Comparison of ENCODE assay signal across 2 worm cellular contexts in genomic region chrIII:5083304-5083703, ce11.
A peak's percentile ranks its signal among the peaks of the same experiment; 100 is the strongest.
TF ChIP-seq lines count a peak whose summit lies in the region.

No protein-coding gene starts in this region.

TF ChIP-seq in whole organism, L4 larva, 104 proteins besides CTCF, POLR2A, EP300 and RAD21 (continued from another document):
- TF ChIP-seq pha-4 (GFP tag; IDR thresholded peaks at IDR 0.05; lab: Robert Waterston, UW) (0 out of 2 replicates have a peak, but pooled peaks have one; percentile 30), pha-4 (tag; optimal IDR thresholded peaks at IDR 0.05; lab: Kevin White, UChicago) (no peak), rbr-2 (tag; optimal IDR thresholded peaks at IDR 0.05; lab: Kevin White, UChicago) (no peak), ztf-7 (tag; optimal IDR thresholded peaks at IDR 0.05; lab: Kevin White, UChicago) (no peak), gei-8 (GFP tag; optimal IDR thresholded peaks at IDR 0.05; lab: Kevin White, UChicago) (no peak), mep-1 (tag; optimal IDR thresholded peaks at IDR 0.05; lab: Kevin White, UChicago) (peak; percentile 0), daf-16 (GFP tag; optimal IDR thresholded peaks at IDR 0.05; lab: Kevin White, UChicago) (no peak), daf-16 (tag; optimal IDR thresholded peaks at IDR 0.05; lab: Kevin White, UChicago) (peak; percentile 21), F49E8.2 (tag; optimal IDR thresholded peaks at IDR 0.05; lab: Kevin White, UChicago; ENCODE audit: borderline replicate concordance) (no peak), dmd-6 (GFP tag; IDR thresholded peaks at IDR 0.05; lab: Robert Waterston, UW) (no peak), F44E2.7 (GFP tag; IDR thresholded peaks at IDR 0.05; lab: Robert Waterston, UW) (0 out of 2 replicates have a peak, but pooled peaks have one; percentile 15), mdt-29 (GFP tag; IDR thresholded peaks at IDR 0.05; lab: Robert Waterston, UW) (no peak), lin-29 (GFP tag; IDR thresholded peaks at IDR 0.05; lab: Robert Waterston, UW) (no peak)

TF ChIP-seq in whole organism, young adult, 124 proteins besides CTCF, POLR2A, EP300 and RAD21 (continued from another document):
- TF ChIP-seq rec-8 (tag; optimal IDR thresholded peaks at IDR 0.05; lab: Kevin White, UChicago): no peak
- TF ChIP-seq Y53G8AR.9 (GFP tag; conservative IDR thresholded peaks at IDR 0.05; lab: Robert Waterston, UW): peak; percentile 8; the same call in 1 of the 2 replicates
- TF ChIP-seq madf-6 (GFP tag; IDR thresholded peaks at IDR 0.05; lab: Robert Waterston, UW): peak; percentile 25; the same call in 1 of the 2 replicates
- TF ChIP-seq lin-40 (tag; optimal IDR thresholded peaks at IDR 0.05; lab: Kevin White, UChicago): peak; percentile 38
- TF ChIP-seq lin-26 (GFP tag; IDR thresholded peaks at IDR 0.05; lab: Robert Waterston, UW): no peak
- no peak for TF ChIP-seq K12H6.12 (tag; optimal IDR thresholded peaks at IDR 0.05; lab: Kevin White, UChicago)
- TF ChIP-seq mel-28 (tag; optimal IDR thresholded peaks at IDR 0.05; lab: Kevin White, UChicago; ENCODE audit: borderline replicate concordance): no peak
- TF ChIP-seq T07F8.4 (tag; optimal IDR thresholded peaks at IDR 0.05; lab: Kevin White, UChicago): no peak
- TF ChIP-seq tlf-1 (GFP tag; optimal IDR thresholded peaks at IDR 0.05; lab: Kevin White, UChicago): peak; percentile 59
- TF ChIP-seq lsl-1 (GFP tag; optimal IDR thresholded peaks at IDR 0.05; lab: Kevin White, UChicago): no peak
- no peak for TF ChIP-seq ceh-40 (GFP tag; IDR thresholded peaks at IDR 0.05; lab: Robert Waterston, UW)
- no peak for TF ChIP-seq unc-130 (GFP tag; optimal IDR thresholded peaks at IDR 0.05; lab: Kevin White, UChicago)
- TF ChIP-seq lin-35 (GFP tag; optimal IDR thresholded peaks at IDR 0.05; lab: Kevin White, UChicago): peak in 1 of 3 experiments; percentile 8
- 0 out of 2 replicates have a peak, but pooled peaks have one; percentile 23 for TF ChIP-seq B0336.3 (GFP tag; IDR thresholded peaks at IDR 0.05; lab: Robert Waterston, UW)
